Worm (Caenorhabditis elegans) whole organism, L4 larva: Measurements from ENCODE around the gene EGAP9.4.

Experiments used
- F49E8.2 ChIP-seq: sonication (generic microtip); optimal IDR thresholded peaks from 2 replicates; lab custom pipeline; 2016; ENCODE audit warnings: missing compliant biosample characterization, mild to moderate bottlenecking, missing genetic modification characterization, borderline replicate concordance
- aly-2 ChIP-seq: sonication (generic microtip); optimal IDR thresholded peaks from 2 replicates; lab custom pipeline; 2018; ENCODE audit warnings: missing biosample characterization, missing genetic modification characterization
- ceh-28 ChIP-seq: fragments of 150-350 bp; optimal IDR thresholded peaks from 2 replicates; lab custom pipeline; 2014; ENCODE audit warnings: missing biosample characterization, missing genetic modification reagents, missing genetic modification characterization
- dmd-8 ChIP-seq: fragments of 200-800 bp; sonication (Bioruptor generic); IDR thresholded peaks from 2 replicates; pipeline ENCODE4 v1.3.6; 2022; ENCODE audit warnings: missing genetic modification characterization, missing compliant biosample characterization
- lsy-2 ChIP-seq, 2 experiments: fragments of 150-350 bp in 1 of 2; sonication (generic microtip) in 1 of 2; optimal IDR thresholded peaks; 2 replicates each; lab custom pipeline; 2014 to 2017; ENCODE audit warnings: missing biosample characterization in 2 of 2, missing genetic modification characterization in 2 of 2
- mdt-29 ChIP-seq: fragments of 200-800 bp; sonication (Bioruptor generic); IDR thresholded peaks from 2 replicates; pipeline ENCODE4 v1.3.6; 2022; ENCODE audit warnings: missing genetic modification reagents, missing genetic modification characterization, missing compliant biosample characterization
- skn-1 ChIP-seq: fragments of 150-350 bp; optimal IDR thresholded peaks from 2 replicates; lab custom pipeline; 2014; ENCODE audit warnings: missing biosample characterization, missing genetic modification characterization

DNA sequence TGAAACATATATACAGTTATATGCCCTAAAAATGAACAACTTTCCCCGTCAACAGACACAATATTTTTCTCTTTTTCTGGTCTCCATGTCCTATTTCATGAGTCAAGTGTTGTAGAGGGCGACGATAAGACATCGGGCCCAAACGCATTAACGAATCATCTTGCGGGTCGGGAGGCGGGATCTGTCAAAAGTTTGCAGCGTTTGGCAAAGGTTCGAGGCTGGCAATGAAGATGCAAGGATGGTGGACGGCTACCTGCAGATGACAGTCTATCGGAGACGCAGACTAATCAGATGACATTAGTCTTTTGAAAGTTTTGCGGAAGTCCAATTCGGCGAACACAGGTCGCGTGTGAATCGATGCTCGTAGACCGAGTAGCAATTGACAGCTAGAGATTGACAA, 44.1 kb downstream of the EGAP9.4 start:
- no peak for TF ChIP-seq lsy-2 (tag; optimal IDR thresholded peaks at IDR 0.05; lab: Kevin White, UChicago)
- no peak for TF ChIP-seq mdt-29
- TF ChIP-seq ceh-28 (tag; lab: Kevin White, UChicago) = no peak
- TF ChIP-seq F49E8.2 (tag; lab: Kevin White, UChicago) = no peak
- TF ChIP-seq skn-1 (tag; lab: Kevin White, UChicago) = no peak
- no peak for TF ChIP-seq aly-2 (tag; lab: Kevin White, UChicago)
- TF ChIP-seq dmd-8 = no peak
